Fruit fly (Drosophila melanogaster) whole organism, embryonic: Measurements from ENCODE around the gene CG14174.

Experiments used
- ATbp ChIP-seq: fragments of 200-800 bp; sonication (Bioruptor generic); optimal IDR thresholded peaks from 2 replicates; lab custom pipeline; 2017; ENCODE audit warnings: missing biosample characterization, mild to moderate bottlenecking, missing genetic modification characterization, missing genetic modification reagents
- CG10267 ChIP-seq: fragments of 200-800 bp; sonication (Bioruptor generic); optimal IDR thresholded peaks from 2 replicates; lab custom pipeline; 2018; ENCODE audit warnings: missing biosample characterization, mild to moderate bottlenecking, missing genetic modification characterization, moderate library complexity
- CG10462 ChIP-seq: fragments of 200-800 bp; sonication (Bioruptor generic); optimal IDR thresholded peaks from 2 replicates; lab custom pipeline; 2016; ENCODE audit warnings: missing biosample characterization, missing genetic modification characterization
- CG11093 ChIP-seq: fragments of 200-800 bp; sonication (Bioruptor generic); IDR thresholded peaks from 3 replicates; pipeline ENCODE4 v1.3.6; 2022; ENCODE audit warnings: missing biosample characterization, missing genetic modification characterization
- CG11247 ChIP-seq: fragments of 200-800 bp; sonication (Bioruptor generic); IDR thresholded peaks from 2 replicates; pipeline ENCODE4 v1.3.6; 2022; ENCODE audit warnings: missing biosample characterization, missing genetic modification characterization
- CG12104 ChIP-seq: fragments of 200-800 bp; sonication (Bioruptor generic); optimal IDR thresholded peaks from 3 replicates; lab custom pipeline; 2016; ENCODE audit warnings: missing biosample characterization, missing genetic modification characterization
- CG12219 ChIP-seq: fragments of 200-800 bp; sonication (Bioruptor generic); optimal IDR thresholded peaks from 3 replicates; lab custom pipeline; 2018; ENCODE audit warnings: missing biosample characterization, mild to moderate bottlenecking, missing genetic modification characterization
- CG12391 ChIP-seq: fragments of 200-800 bp; sonication (Bioruptor generic); optimal IDR thresholded peaks from 3 replicates; lab custom pipeline; 2018; ENCODE audit warnings: missing biosample characterization, mild to moderate bottlenecking, missing genetic modification characterization, moderate library complexity
- CG15073 ChIP-seq: fragments of 200-800 bp; sonication (Bioruptor generic); optimal IDR thresholded peaks from 2 replicates; lab custom pipeline; 2016; ENCODE audit warnings: missing biosample characterization, missing genetic modification characterization
- CG17186 ChIP-seq: fragments of 200-800 bp; sonication (Bioruptor generic); optimal IDR thresholded peaks from 3 replicates; lab custom pipeline; 2017; ENCODE audit warnings: missing biosample characterization, missing genetic modification reagents, missing genetic modification characterization
- CG18011 ChIP-seq: fragments of 200-800 bp; sonication (Bioruptor generic); optimal IDR thresholded peaks from 2 replicates; lab custom pipeline; 2017; ENCODE audit warnings: missing biosample characterization, missing genetic modification characterization, mild to moderate bottlenecking, moderate library complexity, missing genotype
- CG2875 ChIP-seq: fragments of 200-800 bp; sonication (Bioruptor generic); optimal IDR thresholded peaks from 2 replicates; lab custom pipeline; 2017; ENCODE audit warnings: missing biosample characterization, mild to moderate bottlenecking, missing genetic modification characterization, missing genetic modification reagents
- CG30431 ChIP-seq: fragments of 200-800 bp; sonication (Bioruptor generic); optimal IDR thresholded peaks from 2 replicates; lab custom pipeline; 2017; ENCODE audit warnings: missing biosample characterization, missing genetic modification characterization
- CG31388 ChIP-seq: fragments of 200-800 bp; sonication (Bioruptor generic); optimal IDR thresholded peaks from 2 replicates; lab custom pipeline; 2016; ENCODE audit warnings: missing biosample characterization, missing genetic modification characterization
- CG3838 ChIP-seq: fragments of 200-800 bp; sonication (Bioruptor generic); optimal IDR thresholded peaks from 3 replicates; lab custom pipeline; 2016; ENCODE audit warnings: missing biosample characterization, missing genetic modification characterization
- CG4360 ChIP-seq: fragments of 200-800 bp; sonication (Bioruptor generic); IDR thresholded peaks from 2 replicates; pipeline ENCODE4 v1.3.6; 2022; ENCODE audit warnings: missing biosample characterization, missing genetic modification characterization
- CG4404 ChIP-seq: fragments of 200-800 bp; sonication (Bioruptor generic); IDR thresholded peaks from 2 replicates; pipeline ENCODE4 v1.3.6; 2022; ENCODE audit warnings: missing biosample characterization, missing genetic modification characterization
- CG6272 ChIP-seq: fragments of 200-800 bp; sonication (Bioruptor generic); IDR thresholded peaks from 2 replicates; pipeline ENCODE4 v1.3.6; 2022; ENCODE audit warnings: missing biosample characterization, missing genetic modification characterization
- CG6689 ChIP-seq: fragments of 200-800 bp; sonication (Bioruptor generic); IDR thresholded peaks from 2 replicates; pipeline ENCODE4 v1.3.6; 2022; ENCODE audit warnings: missing biosample characterization, missing genetic modification characterization
- Dbx ChIP-seq: fragments of 200-800 bp; sonication (Bioruptor generic); IDR thresholded peaks from 3 replicates; pipeline ENCODE4 v1.3.6; 2022; ENCODE audit warnings: missing biosample characterization, missing genetic modification characterization
- Deaf1 ChIP-seq: fragments of 200-800 bp; optimal IDR thresholded peaks from 3 replicates; lab custom pipeline; 2019; ENCODE audit warnings: missing biosample characterization, mild to moderate bottlenecking, missing genetic modification characterization, moderate library complexity
- E2f2 ChIP-seq: fragments of 200-800 bp; sonication (Bioruptor generic); IDR thresholded peaks from 2 replicates; pipeline ENCODE4 v1.3.6; 2022; ENCODE audit warnings: missing biosample characterization, missing genetic modification characterization
- ERR ChIP-seq: fragments of 200-800 bp; sonication (Bioruptor generic); optimal IDR thresholded peaks from 2 replicates; lab custom pipeline; 2016; ENCODE audit warnings: missing biosample characterization, missing genetic modification characterization
- Jarid2 ChIP-seq: fragments of 200-800 bp; sonication (Bioruptor generic); optimal IDR thresholded peaks from 3 replicates; lab custom pipeline; 2017; ENCODE audit warnings: mild to moderate bottlenecking, missing biosample characterization, missing genetic modification reagents, missing genetic modification characterization
- NC2α ChIP-seq: fragments of 200-800 bp; sonication (Bioruptor generic); optimal IDR thresholded peaks from 2 replicates; lab custom pipeline; 2016; ENCODE audit warnings: missing biosample characterization, missing genetic modification characterization
- Neu2 ChIP-seq: fragments of 200-800 bp; sonication (Bioruptor generic); optimal IDR thresholded peaks from 3 replicates; lab custom pipeline; 2016; ENCODE audit warnings: missing biosample characterization, missing genetic modification characterization, borderline replicate concordance
- amos ChIP-seq: fragments of 200-800 bp; sonication (Bioruptor generic); IDR thresholded peaks from 2 replicates; pipeline ENCODE4 v1.3.6; 2022; ENCODE audit warnings: missing biosample characterization, missing genetic modification characterization; ENCODE audit not compliant: partially characterized antibody
- az2 ChIP-seq: fragments of 200-800 bp; sonication (Bioruptor generic); optimal IDR thresholded peaks from 3 replicates; lab custom pipeline; 2016; ENCODE audit warnings: missing biosample characterization, missing genetic modification characterization
- bowl ChIP-seq: fragments of 200-800 bp; sonication (Bioruptor generic); IDR thresholded peaks from 2 replicates; pipeline ENCODE4 v1.3.6; 2022; ENCODE audit warnings: missing biosample characterization, missing genetic modification characterization
- cad ChIP-seq: fragments of >200 bp; optimal IDR thresholded peaks from 2 replicates; lab custom pipeline; 2017; ENCODE audit warnings: missing biosample characterization, missing genetic modification characterization
- crol ChIP-seq: fragments of 200-800 bp; sonication (Bioruptor generic); IDR thresholded peaks from 2 replicates; pipeline ENCODE4 v1.3.6; 2022; ENCODE audit warnings: missing biosample characterization, missing genetic modification characterization
- dpn ChIP-seq, 2 experiments: fragments of 200-800 bp; sonication (Bioruptor generic); optimal IDR thresholded peaks; 3 replicates each; lab custom pipeline; 2016; ENCODE audit warnings: missing biosample characterization in 2 of 2, missing genetic modification characterization in 2 of 2
- exex ChIP-seq: fragments of 200-800 bp; sonication (Bioruptor generic); optimal IDR thresholded peaks from 4 replicates; lab custom pipeline; 2018; ENCODE audit warnings: missing biosample characterization, mild to moderate bottlenecking, missing genetic modification characterization, moderate library complexity
- fd64A ChIP-seq: fragments of 200-800 bp; sonication (Bioruptor generic); optimal IDR thresholded peaks from 3 replicates; lab custom pipeline; 2018; ENCODE audit warnings: missing biosample characterization, mild to moderate bottlenecking, missing genetic modification characterization
- gsb ChIP-seq: fragments of 200-800 bp; sonication (Bioruptor generic); IDR thresholded peaks from 2 replicates; pipeline ENCODE4 v1.3.6; 2022; ENCODE audit warnings: missing biosample characterization, missing genetic modification characterization
- gt ChIP-seq: fragments of 200-800 bp; sonication (Bioruptor generic); IDR thresholded peaks from 2 replicates; pipeline ENCODE4 v1.3.6; 2022; ENCODE audit warnings: missing biosample characterization, missing genetic modification characterization
- prd ChIP-seq, 3 experiments: fragments of >200 bp in 2 of 3; fragments of 200-800 bp in 1 of 3; sonication (Bioruptor generic) in 1 of 3; optimal IDR thresholded peaks in 2 of 3; IDR thresholded peaks in 1 of 3; 2 replicates in 2 of 3; 3 replicates in 1 of 3; pipeline versions ENCODE4 v1.3.6 to Lab custom; 2017 to 2022; ENCODE audit warnings: missing biosample characterization in 1 of 3, missing genetic modification characterization in 1 of 3
- sens ChIP-seq: fragments of 200-800 bp; sonication (Bioruptor generic); peaks from one replicate; lab custom pipeline; 2016; ENCODE audit warnings: missing biosample characterization, missing genetic modification characterization
- sqz ChIP-seq: fragments of 200-800 bp; sonication (Bioruptor generic); optimal IDR thresholded peaks from 3 replicates; lab custom pipeline; 2018; ENCODE audit warnings: missing biosample characterization, mild to moderate bottlenecking, missing genetic modification characterization
- ssp ChIP-seq: fragments of 200-800 bp; sonication (Bioruptor generic); IDR thresholded peaks from 2 replicates; pipeline ENCODE4 v1.3.6; 2022; ENCODE audit warnings: missing biosample characterization, missing genetic modification characterization
- tna ChIP-seq: fragments of 200-800 bp; sonication (Bioruptor generic); IDR thresholded peaks from 2 replicates; pipeline ENCODE4 v1.3.6; 2022; ENCODE audit warnings: missing biosample characterization, missing genetic modification characterization; ENCODE audit not compliant: partially characterized antibody
- trh ChIP-seq: fragments of 200-800 bp; sonication (Bioruptor generic); optimal IDR thresholded peaks from 2 replicates; lab custom pipeline; 2016; ENCODE audit warnings: missing biosample characterization, missing genetic modification characterization
- ttk ChIP-seq: fragments of 200-800 bp; sonication (Bioruptor generic); IDR thresholded peaks from 2 replicates; pipeline ENCODE4 v2.1.2; 2022; ENCODE audit warnings: missing biosample characterization, missing genetic modification characterization
- unpg ChIP-seq: fragments of 200-800 bp; sonication (Bioruptor generic); optimal IDR thresholded peaks from 3 replicates; lab custom pipeline; 2018; ENCODE audit warnings: missing biosample characterization, mild to moderate bottlenecking, missing genetic modification characterization, moderate library complexity
- vnd ChIP-seq: fragments of 200-800 bp; sonication (Bioruptor generic); IDR thresholded peaks from 3 replicates; pipeline ENCODE4 v1.3.6; 2022; ENCODE audit warnings: missing biosample characterization, missing genetic modification characterization; ENCODE audit not compliant: partially characterized antibody
- wek ChIP-seq: fragments of 200-800 bp; sonication (Bioruptor generic); optimal IDR thresholded peaks from 3 replicates; lab custom pipeline; 2018; ENCODE audit warnings: missing biosample characterization, mild to moderate bottlenecking, missing genetic modification characterization, moderate library complexity
- yki ChIP-seq: fragments of >200 bp; optimal IDR thresholded peaks from 3 replicates; lab custom pipeline; 2018

CG14174 gene

dm6 chr3L:9713383-9713827 is 5.7 kb upstream of the CG14174 start, which contains the start of gene SH3PX1 (continued):
- 0 out of 2 replicates have a peak, but pooled peaks have one; percentile 36 for TF ChIP-seq tna
- TF ChIP-seq sens (GFP tag; lab: Kevin White, UChicago) = peak; percentile 63
- TF ChIP-seq fd64A (GFP tag; lab: Kevin White, UChicago) = no peak
- no peak for TF ChIP-seq ATbp (GFP tag; lab: Kevin White, UChicago)
- no peak for TF ChIP-seq ERR (GFP tag; lab: Kevin White, UChicago)
- no peak for TF ChIP-seq CG18011 (GFP tag; lab: Kevin White, UChicago)
- TF ChIP-seq cad (GFP tag; lab: Kevin White, UChicago) = no peak
- 0 out of 2 replicates have a peak, but pooled peaks have one; percentile 47 for TF ChIP-seq crol (GFP tag; lab: Robert Waterston, UW)
- peak; percentile 38 for TF ChIP-seq Jarid2 (GFP tag; lab: Kevin White, UChicago)

- peak; percentile 91 for TF ChIP-seq CG12391 (tag; lab: Kevin White, UChicago)
- peak; percentile 62 for TF ChIP-seq CG30431 (GFP tag; lab: Kevin White, UChicago)
- no peak for TF ChIP-seq CG15073 (GFP tag; lab: Kevin White, UChicago)
- no peak for TF ChIP-seq sqz (GFP tag; lab: Kevin White, UChicago)
- no peak for TF ChIP-seq NC2α (GFP tag; lab: Kevin White, UChicago)
- 0 out of 2 replicates have a peak, but pooled peaks have one; percentile 31 for TF ChIP-seq E2f2 (GFP tag; lab: Robert Waterston, UW)
- TF ChIP-seq CG6689 = peak; percentile 85
- TF ChIP-seq CG10267 = peak; percentile 84
- TF ChIP-seq gt (GFP tag; lab: Robert Waterston, UW) = no peak
- peak; percentile 23 for TF ChIP-seq trh (GFP tag; lab: Kevin White, UChicago)
- TF ChIP-seq CG2875 = peak; percentile 51
- TF ChIP-seq Dbx (GFP tag; lab: Robert Waterston, UW) = peak; percentile 71; the same call in 2 of the 3 replicates
- peak; percentile 83 for TF ChIP-seq vnd
- TF ChIP-seq CG4404 (GFP tag; lab: Robert Waterston, UW) = peak; percentile 71
- peak; percentile 76 for TF ChIP-seq unpg (GFP tag; lab: Kevin White, UChicago)
- TF ChIP-seq ttk (GFP tag; lab: Robert Waterston, UW) = peak; percentile 66
- TF ChIP-seq CG4360 = 0 out of 2 replicates have a peak, but pooled peaks have one; percentile 3
- TF ChIP-seq dpn (GFP tag; optimal IDR thresholded peaks at IDR 0.05; lab: Kevin White, UChicago) = peak; percentile 55 to 75
- peak; percentile 85 for TF ChIP-seq ssp (GFP tag; lab: Robert Waterston, UW)
- peak; percentile 57 for TF ChIP-seq Deaf1 (tag; lab: Kevin White, UChicago)
- TF ChIP-seq wek = peak; percentile 90
- TF ChIP-seq CG3838 (GFP tag; lab: Kevin White, UChicago) = no peak
- peak; percentile 97 for TF ChIP-seq amos (GFP tag; lab: Robert Waterston, UW)
- TF ChIP-seq yki = no peak
- peak; percentile 63 for TF ChIP-seq CG10462
- no peak for TF ChIP-seq prd (optimal IDR thresholded peaks at IDR 0.05; lab: Kevin White, UChicago)
- TF ChIP-seq prd (GFP tag; IDR thresholded peaks at IDR 0.05; lab: Robert Waterston, UW) = peak; percentile 79
- no peak for TF ChIP-seq CG12219 (GFP tag; lab: Kevin White, UChicago)
- peak; percentile 52 for TF ChIP-seq exex
- peak; percentile 63 for TF ChIP-seq gsb
- no peak for TF ChIP-seq Jarid2 (GFP tag; lab: Kevin White, UChicago)
- peak; percentile 85 for TF ChIP-seq CG12104 (GFP tag; lab: Kevin White, UChicago)
- no peak for TF ChIP-seq CG17186 (GFP tag; lab: Kevin White, UChicago)
- peak; percentile 83 for TF ChIP-seq az2 (GFP tag; lab: Kevin White, UChicago)
- peak; percentile 74 for TF ChIP-seq CG6272 (GFP tag; lab: Robert Waterston, UW)
- peak; percentile 5 for TF ChIP-seq CG31388 (GFP tag; lab: Kevin White, UChicago)
- no peak for TF ChIP-seq Neu2 (GFP tag; lab: Kevin White, UChicago)
- TF ChIP-seq crol (GFP tag; lab: Robert Waterston, UW) = no peak
- TF ChIP-seq CG11247 = no peak; the same call in 1 of the 2 replicates
- no peak for TF ChIP-seq bowl (GFP tag; lab: Robert Waterston, UW)
- TF ChIP-seq CG11093 = peak; percentile 61; the same call in 2 of the 3 replicates
These were observed 5.1 kb upstream of the CG14174 start, which contains the start of gene vsg for dm6 chr3L:9713828-9714536. vsg (plus strand) TSS chr3L:9714324.
